Worm (Caenorhabditis elegans) whole organism, early embryonic: ENCODE results near the gene M176.5.

Experiments used
- B0310.2 ChIP-seq: sonication (generic microtip); optimal IDR thresholded peaks from 2 replicates; lab custom pipeline; 2016; ENCODE audit warnings: mild to moderate bottlenecking, missing genetic modification characterization, missing compliant biosample characterization
- F13C5.2 ChIP-seq: sonication (generic microtip); optimal IDR thresholded peaks from 2 replicates; lab custom pipeline; 2017; ENCODE audit warnings: mild to moderate bottlenecking, missing genetic modification characterization, inconsistent platforms, missing compliant biosample characterization
- aly-1 ChIP-seq: sonication (generic microtip); optimal IDR thresholded peaks from 2 replicates; lab custom pipeline; 2016; ENCODE audit warnings: missing genetic modification characterization, missing compliant biosample characterization
- ama-1 ChIP-seq: fragments of 150-350 bp; optimal IDR thresholded peaks from 2 replicates; lab custom pipeline; 2014
- ceh-13 ChIP-seq: fragments of 200-800 bp; sonication (Bioruptor generic); optimal IDR thresholded peaks from 2 replicates; lab custom pipeline; 2018; ENCODE audit warnings: mild to moderate bottlenecking, missing genetic modification characterization, missing compliant biosample characterization
- ceh-36 ChIP-seq: sonication (generic microtip); optimal IDR thresholded peaks from 2 replicates; lab custom pipeline; 2016; ENCODE audit warnings: missing genetic modification characterization, inconsistent platforms, missing compliant biosample characterization
- ets-7 ChIP-seq: sonication (generic microtip); optimal IDR thresholded peaks from 2 replicates; lab custom pipeline; 2016; ENCODE audit warnings: missing genotype, missing genetic modification characterization, missing compliant biosample characterization
- flt-1 ChIP-seq: fragments of 200-800 bp; sonication (Bioruptor generic); IDR thresholded peaks from 2 replicates; pipeline ENCODE4 v1.3.6; 2022; ENCODE audit warnings: missing genetic modification characterization, missing compliant biosample characterization
- hmbx-1 ChIP-seq: sonication (generic microtip); optimal IDR thresholded peaks from 2 replicates; lab custom pipeline; 2016; ENCODE audit warnings: mild to moderate bottlenecking, missing genetic modification characterization, missing compliant biosample characterization
- hmg-4 ChIP-seq: fragments of 200-800 bp; sonication (Bioruptor generic); optimal IDR thresholded peaks from 2 replicates; lab custom pipeline; 2018; ENCODE audit warnings: mild to moderate bottlenecking, missing genetic modification characterization, missing compliant biosample characterization
- hnd-1 ChIP-seq: sonication (generic microtip); optimal IDR thresholded peaks from 2 replicates; lab custom pipeline; 2016; ENCODE audit warnings: missing genetic modification characterization, missing compliant biosample characterization
- pes-1 ChIP-seq: fragments of 200-800 bp; sonication (Bioruptor generic); IDR thresholded peaks from 2 replicates; pipeline ENCODE4 v1.3.6; 2022; ENCODE audit warnings: missing genetic modification reagents, missing genetic modification characterization, missing compliant biosample characterization
- scrt-1 ChIP-seq: fragments of 200-800 bp; sonication (Bioruptor generic); IDR thresholded peaks from 2 replicates; pipeline ENCODE4 v1.3.6; 2022; ENCODE audit warnings: missing genetic modification characterization, missing compliant biosample characterization
- sea-1 ChIP-seq: fragments of 200-800 bp; sonication (Bioruptor generic); conservative IDR thresholded peaks from 2 replicates; pipeline ENCODE4 v1.3.6; 2022; ENCODE audit warnings: missing genetic modification characterization, missing compliant biosample characterization
- tbx-11 ChIP-seq: fragments of 200-800 bp; sonication (Bioruptor generic); IDR thresholded peaks from 2 replicates; pipeline ENCODE4 v1.3.6; 2022; ENCODE audit warnings: missing genetic modification characterization, missing compliant biosample characterization
- tbx-37 ChIP-seq: fragments of 200-800 bp; sonication (Bioruptor generic); conservative IDR thresholded peaks from 2 replicates; pipeline ENCODE4 v1.3.6; 2022; ENCODE audit warnings: missing genetic modification reagents, missing genetic modification characterization, missing compliant biosample characterization
- tra-4 ChIP-seq: sonication (generic microtip); optimal IDR thresholded peaks from 2 replicates; lab custom pipeline; 2017; ENCODE audit warnings: missing genetic modification characterization, missing compliant biosample characterization

M176.5 gene

DNA sequence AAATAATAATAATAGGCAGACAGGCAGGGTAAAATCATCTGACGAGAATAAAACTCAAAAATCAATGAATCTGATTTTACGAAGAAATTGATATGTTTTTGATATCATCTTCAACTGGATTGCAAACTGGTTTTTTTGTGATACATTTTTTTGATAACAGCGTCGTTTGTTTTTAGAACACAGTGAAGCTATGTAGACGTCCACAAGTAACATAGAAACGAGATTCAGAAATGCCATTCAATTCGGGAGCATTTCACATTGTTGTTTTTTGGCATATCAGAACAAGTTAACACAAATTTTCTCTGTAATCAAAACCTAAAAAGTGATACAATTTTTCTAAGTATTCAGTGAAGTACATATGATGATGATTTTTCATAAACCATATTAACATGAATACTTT lies 10.7 kb upstream of the M176.5 start, which contains the start of gene chil-13:
Gene chil-13 (minus strand): TSS at position 101 of the 400 bp plus-strand sequence.
- no peak for TF ChIP-seq ama-1

- no peak for TF ChIP-seq tbx-37
- TF ChIP-seq aly-1 = no peak
- no peak for TF ChIP-seq hnd-1 (tag; lab: Kevin White, UChicago)
- no peak for TF ChIP-seq ceh-36 (tag; lab: Kevin White, UChicago)
- no peak for TF ChIP-seq pes-1 (GFP tag; lab: Robert Waterston, UW)
- no peak for TF ChIP-seq flt-1 (GFP tag; lab: Robert Waterston, UW)
- TF ChIP-seq ets-7 (tag; lab: Kevin White, UChicago) = no peak
- no peak for TF ChIP-seq B0310.2 (tag; lab: Kevin White, UChicago)
- no peak for TF ChIP-seq hmbx-1 (tag; lab: Kevin White, UChicago)
- no peak for TF ChIP-seq ama-1
- TF ChIP-seq sea-1 (GFP tag; lab: Robert Waterston, UW) = no peak
- no peak for TF ChIP-seq scrt-1 (GFP tag; lab: Robert Waterston, UW)
Measured at ce11 chrII:9436009-9436408, 8.5 kb upstream of the M176.5 start, which contains the start of gene kin-16. kin-16 (minus strand) TSS chrII:9436109.

DNA sequence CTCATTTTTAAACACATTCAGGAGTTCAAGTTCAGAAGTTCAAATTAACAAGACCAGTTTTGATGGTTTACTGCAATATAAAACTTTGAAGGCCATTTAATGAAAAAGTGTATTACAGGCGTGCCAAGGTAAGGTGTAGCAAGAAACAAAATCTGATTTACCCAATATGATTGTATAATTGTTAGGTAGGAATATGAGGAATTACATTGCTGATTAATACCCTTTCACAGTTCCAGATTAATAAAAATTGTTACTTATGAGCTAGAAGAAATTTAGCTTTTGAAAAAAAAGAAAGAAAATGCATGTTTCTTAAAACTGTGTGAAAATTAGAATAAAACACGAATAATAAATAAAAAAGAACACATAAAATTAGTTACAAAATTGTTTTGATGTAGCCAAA lies 6.1 kb upstream of the M176.5 start, which contains the start of gene kin-15:
Gene kin-15 (minus strand): TSS at position 101 of the 400 bp plus-strand sequence.
- TF ChIP-seq flt-1 (GFP tag; lab: Robert Waterston, UW) (no peak), ets-7 (tag; lab: Kevin White, UChicago) (no peak), scrt-1 (GFP tag; lab: Robert Waterston, UW) (no peak), ceh-36 (tag; lab: Kevin White, UChicago) (no peak), pes-1 (GFP tag; lab: Robert Waterston, UW) (no peak), aly-1 (no peak), ama-1 (no peak), B0310.2 (tag; lab: Kevin White, UChicago) (no peak), tra-4 (tag; lab: Kevin White, UChicago) (no peak), tbx-11 (GFP tag; lab: Robert Waterston, UW) (no peak), hnd-1 (tag; lab: Kevin White, UChicago) (no peak), hmbx-1 (tag; lab: Kevin White, UChicago) (no peak)

- no peak for TF ChIP-seq tbx-37
- no peak for TF ChIP-seq F13C5.2
- TF ChIP-seq flt-1 (GFP tag; lab: Robert Waterston, UW) = no peak
- TF ChIP-seq ets-7 (tag; lab: Kevin White, UChicago) = no peak
- no peak for TF ChIP-seq hnd-1 (tag; lab: Kevin White, UChicago)
- no peak for TF ChIP-seq ama-1
- TF ChIP-seq ceh-13 (GFP tag; lab: Kevin White, UChicago) = no peak
- no peak for TF ChIP-seq sea-1 (GFP tag; lab: Robert Waterston, UW)
- no peak for TF ChIP-seq tbx-11 (GFP tag; lab: Robert Waterston, UW)
- TF ChIP-seq hmg-4 (GFP tag; lab: Kevin White, UChicago) = no peak
- no peak for TF ChIP-seq hmbx-1 (tag; lab: Kevin White, UChicago)
- TF ChIP-seq ceh-36 (tag; lab: Kevin White, UChicago) = no peak
- TF ChIP-seq tra-4 (tag; lab: Kevin White, UChicago) = no peak
- no peak for TF ChIP-seq scrt-1 (GFP tag; lab: Robert Waterston, UW)
- no peak for TF ChIP-seq pes-1 (GFP tag; lab: Robert Waterston, UW)
- no peak for TF ChIP-seq B0310.2 (tag; lab: Kevin White, UChicago)
- no peak for TF ChIP-seq aly-1
Measured at ce11 chrII:9431119-9431518, 3.6 kb upstream of the M176.5 start.

DNA sequence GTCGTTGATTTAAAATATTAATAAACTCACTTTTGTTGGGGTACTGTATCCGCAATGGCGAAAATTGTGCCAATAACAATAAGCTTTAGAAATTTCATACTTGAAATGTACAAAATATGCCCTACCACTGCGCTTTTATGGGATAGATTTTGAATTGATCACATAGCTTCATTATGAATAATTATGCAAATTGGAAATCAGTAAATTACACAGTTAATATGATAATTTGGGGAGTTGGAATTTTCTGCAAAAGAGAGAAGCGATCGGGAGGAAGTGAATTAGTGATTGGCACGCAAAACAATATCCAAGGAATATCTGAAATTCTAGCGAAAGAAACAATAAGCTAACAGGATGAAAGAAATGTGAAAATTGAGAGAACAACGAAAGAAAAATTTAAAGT lies 1.5 kb downstream of the M176.5 start, which contains the start of gene M176.10:
Gene M176.10 (minus strand): TSS at position 101 of the 400 bp plus-strand sequence.
- no peak for TF ChIP-seq ceh-13 (GFP tag; lab: Kevin White, UChicago)

ce11 chrII:9421969-9422368 lies 5.6 kb downstream of the M176.5 start, which contains the start of gene M176.11:
M176.11 (plus strand) TSS chrII:9422269.
- no peak for TF ChIP-seq F13C5.2
- TF ChIP-seq hnd-1 (tag; lab: Kevin White, UChicago) = no peak
- no peak for TF ChIP-seq sea-1 (GFP tag; lab: Robert Waterston, UW)
- no peak for TF ChIP-seq hmg-4 (GFP tag; lab: Kevin White, UChicago)
- TF ChIP-seq tra-4 (tag; lab: Kevin White, UChicago) = no peak
- no peak for TF ChIP-seq tbx-11 (GFP tag; lab: Robert Waterston, UW)
- no peak for TF ChIP-seq ama-1
- TF ChIP-seq hmbx-1 (tag; lab: Kevin White, UChicago) = no peak

DNA sequence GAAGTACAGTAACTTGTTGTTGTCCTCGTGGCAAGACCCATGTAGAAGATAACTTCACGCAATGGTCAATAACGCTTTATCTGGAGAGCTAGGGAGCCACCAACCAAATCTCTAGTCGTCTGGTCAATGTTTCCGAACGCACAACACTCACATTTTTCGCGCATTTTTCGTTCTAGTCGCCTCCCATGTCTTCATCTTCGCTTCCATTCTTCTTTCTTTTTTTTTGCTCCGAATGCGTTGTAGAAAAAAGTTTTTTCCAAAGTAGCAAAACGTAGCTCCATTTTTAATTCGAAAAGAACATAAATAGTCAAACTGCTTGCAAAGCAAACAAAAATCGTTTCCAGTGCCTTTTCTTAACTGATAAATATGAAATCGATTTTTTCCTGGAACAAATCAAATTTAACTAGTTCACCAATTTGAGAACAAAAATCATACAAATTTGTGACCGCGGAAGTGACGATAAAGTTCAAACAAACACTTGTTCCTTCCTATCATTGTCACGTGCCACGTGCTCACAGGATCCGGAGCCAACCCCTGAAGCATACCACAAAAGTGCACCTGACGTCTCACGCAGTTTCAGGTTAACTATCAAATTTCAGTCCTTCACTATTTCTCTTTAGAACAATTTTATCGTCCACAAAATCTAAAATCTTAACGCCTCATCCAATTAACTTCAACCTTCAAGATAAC lies 8.6 kb downstream of the M176.5 start:
- TF ChIP-seq F13C5.2 (no peak), tbx-11 (GFP tag; lab: Robert Waterston, UW) (no peak), aly-1 (no peak), hmbx-1 (tag; lab: Kevin White, UChicago) (no peak), sea-1 (GFP tag; lab: Robert Waterston, UW) (no peak), ceh-36 (tag; lab: Kevin White, UChicago) (no peak), scrt-1 (GFP tag; lab: Robert Waterston, UW) (no peak), ets-7 (tag; lab: Kevin White, UChicago) (no peak), ama-1 (no peak), hnd-1 (tag; lab: Kevin White, UChicago) (no peak), tra-4 (tag; lab: Kevin White, UChicago) (no peak), tbx-37 (no peak), B0310.2 (tag; lab: Kevin White, UChicago) (no peak), pes-1 (GFP tag; lab: Robert Waterston, UW) (no peak), ceh-13 (GFP tag; lab: Kevin White, UChicago) (no peak), hmg-4 (GFP tag; lab: Kevin White, UChicago) (no peak), flt-1 (GFP tag; lab: Robert Waterston, UW) (no peak)
